Fruit fly (Drosophila melanogaster) whole organism, embryonic: ENCODE data around the gene CG12206.

Source experiments
- CG34376 ChIP-seq: fragments of 200-800 bp; sonication (Bioruptor generic); optimal IDR thresholded peaks from 2 replicates; lab custom pipeline; 2018; ENCODE audit warnings: missing biosample characterization, mild to moderate bottlenecking, missing genetic modification characterization
- CG8478 ChIP-seq: fragments of >200 bp; optimal IDR thresholded peaks from 2 replicates; lab custom pipeline; 2018
- CHES-1-like ChIP-seq: fragments of 200-800 bp; sonication (Bioruptor generic); optimal IDR thresholded peaks from 2 replicates; lab custom pipeline; 2016; ENCODE audit warnings: missing biosample characterization, missing genetic modification characterization
- Doc3 ChIP-seq: fragments of 200-800 bp; sonication (Bioruptor generic); IDR thresholded peaks from 3 replicates; pipeline ENCODE4 v1.3.6; 2022; ENCODE audit warnings: missing biosample characterization, missing genetic modification characterization; ENCODE audit not compliant: partially characterized antibody
- Sin3A ChIP-seq: fragments of >200 bp; optimal IDR thresholded peaks from 2 replicates; lab custom pipeline; 2018
- ewg ChIP-seq: fragments of 200-800 bp; sonication (Bioruptor generic); optimal IDR thresholded peaks from 3 replicates; lab custom pipeline; 2017; ENCODE audit warnings: mild to moderate bottlenecking, missing biosample characterization, missing genetic modification reagents, missing genetic modification characterization

- TF ChIP-seq Sin3A (no peak), ewg (GFP tag; lab: Kevin White, UChicago) (no peak), CHES-1-like (no peak), Doc3 (GFP tag; lab: Robert Waterston, UW) (no peak), CG8478 (lab: Kevin White, UChicago) (no peak), CG34376 (GFP tag; lab: Kevin White, UChicago) (no peak)
Measured at dm6 chrX:3504751-3505150, 30.4 kb upstream of the CG12206 start, which contains the start of gene Gas8.
